Fruit fly (Drosophila melanogaster): ENCODE measurements around the gene Noc1.
A peak's percentile ranks its signal among the peaks of the same experiment; 100 is the strongest.

Gene Noc1

DNA sequence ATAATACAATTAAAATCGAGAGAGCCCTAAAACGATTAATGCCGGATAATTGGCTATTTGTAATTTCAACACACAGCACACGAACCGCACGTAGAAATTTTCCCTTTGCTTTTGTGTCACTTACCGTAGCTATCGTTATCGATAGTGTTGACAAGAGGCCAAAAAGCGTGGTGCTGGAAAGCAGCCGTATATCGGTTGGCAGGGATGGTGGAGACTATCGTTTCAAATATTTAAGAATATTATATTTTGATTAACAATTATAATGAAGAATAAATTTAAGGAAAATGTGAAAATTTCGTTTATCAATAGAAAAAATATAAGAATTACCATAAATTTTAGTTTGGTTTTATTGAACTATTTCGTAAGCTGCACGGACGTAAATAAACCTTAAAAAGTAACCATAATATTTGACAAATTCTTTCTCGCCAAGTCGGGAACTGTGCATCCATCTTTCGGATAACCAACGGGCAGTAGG lies 18.5 kb downstream of the Noc1 start, which contains the start of gene JIL-1 (continued):
- TF ChIP-seq CG4617 (GFP tag; optimal IDR thresholded peaks at IDR 0.05; ENCODE audit: borderline replicate concordance) (peak; percentile 9), CG7372 (GFP tag; IDR thresholded peaks at IDR 0.05) (peak; percentile 48; the same call in 1 of the 2 replicates), pb (GFP tag; optimal IDR thresholded peaks at IDR 0.05) (no peak), Mad (GFP tag; optimal IDR thresholded peaks at IDR 0.05) (peak; percentile 63), CG3838 (GFP tag; optimal IDR thresholded peaks at IDR 0.05) (no peak), tll (GFP tag; optimal IDR thresholded peaks at IDR 0.05) (no peak), ssp (GFP tag; IDR thresholded peaks at IDR 0.05) (peak; percentile 57), CG1024 (GFP tag; IDR thresholded peaks at IDR 0.05) (no peak; the same call in 1 of the 2 replicates), CG17328 (GFP tag; IDR thresholded peaks at IDR 0.05) (peak; percentile 64), Doc2 (GFP tag; IDR thresholded peaks at IDR 0.05) (no peak), sd (tag; optimal IDR thresholded peaks at IDR 0.05) (no peak), CG10366 (GFP tag; IDR thresholded peaks at IDR 0.05) (peak; percentile 65), Antp (GFP tag; optimal IDR thresholded peaks at IDR 0.05) (peak; percentile 31), HmgD (GFP tag; optimal IDR thresholded peaks at IDR 0.05) (no peak), CG10462 (GFP tag; optimal IDR thresholded peaks at IDR 0.05) (no peak), Drgx (GFP tag; IDR thresholded peaks at IDR 0.05) (peak; percentile 24; the same call in 1 of the 2 replicates), run (tag; optimal IDR thresholded peaks at IDR 0.05) (no peak), CG2199 (GFP tag; IDR thresholded peaks at IDR 0.05) (0 out of 3 replicates have a peak, but pooled peaks have one; percentile 26), CG4730 (GFP tag; IDR thresholded peaks at IDR 0.05) (peak; percentile 50), Gug (GFP tag; IDR thresholded peaks at IDR 0.05) (peak; percentile 80), CG7963 (GFP tag; IDR thresholded peaks at IDR 0.05; ENCODE audit: partially characterized antibody) (peak; percentile 79), nerfin-2 (GFP tag; IDR thresholded peaks at IDR 0.05; ENCODE audit: partially characterized antibody) (peak; percentile 80), Hey (tag; optimal IDR thresholded peaks at IDR 0.05) (no peak), tin (GFP tag; optimal IDR thresholded peaks at IDR 0.05) (peak; percentile 61), MESR4 (GFP tag; optimal IDR thresholded peaks at IDR 0.05) (peak; percentile 70), Hmx (GFP tag; optimal IDR thresholded peaks at IDR 0.05) (no peak), CG5180 (GFP tag; optimal IDR thresholded peaks at IDR 0.05) (no peak), Atf-2 (GFP tag; optimal IDR thresholded peaks at IDR 0.05) (no peak), zfh1 (GFP tag; IDR thresholded peaks at IDR 0.05) (peak; percentile 85; the same call in 2 of the 3 replicates), YL-1 (GFP tag; optimal IDR thresholded peaks at IDR 0.05) (no peak), Deaf1 (tag; optimal IDR thresholded peaks at IDR 0.05) (peak; percentile 6), dysf (GFP tag; IDR thresholded peaks at IDR 0.05) (peak; percentile 75), CG9609 (GFP tag; optimal IDR thresholded peaks at IDR 0.05) (peak; percentile 3), stc (GFP tag; IDR thresholded peaks at IDR 0.05) (peak; percentile 39; the same call in 1 of the 2 replicates), CG42726 (GFP tag; IDR thresholded peaks at IDR 0.05; ENCODE audit: partially characterized antibody) (peak; percentile 87), CG30403 (GFP tag; optimal IDR thresholded peaks at IDR 0.05) (peak; percentile 77), CG12659 (GFP tag; optimal IDR thresholded peaks at IDR 0.05) (peak; percentile 75), CG1647 (GFP tag; optimal IDR thresholded peaks at IDR 0.05) (no peak), wdn (GFP tag; IDR thresholded peaks at IDR 0.05) (peak; percentile 65), Xbp1 (GFP tag; optimal IDR thresholded peaks at IDR 0.05) (peak; percentile 76), CG4404 (GFP tag; IDR thresholded peaks at IDR 0.05) (peak; percentile 54; the same call in 1 of the 2 replicates), ems (GFP tag; optimal IDR thresholded peaks at IDR 0.05) (peak; percentile 51), az2 (GFP tag; optimal IDR thresholded peaks at IDR 0.05) (peak; percentile 48), CG11723 (GFP tag; optimal IDR thresholded peaks at IDR 0.05) (peak; percentile 50), cwo (GFP tag; optimal IDR thresholded peaks at IDR 0.05) (peak; percentile 17), aop (GFP tag; IDR thresholded peaks at IDR 0.05) (0 out of 2 replicates have a peak, but pooled peaks have one; percentile 39), Abd-B (GFP tag; optimal IDR thresholded peaks at IDR 0.05) (peak; percentile 26), en (GFP tag; optimal IDR thresholded peaks at IDR 0.05) (no peak), CTCF (GFP tag; optimal IDR thresholded peaks at IDR 0.05) (no peak), HLHmδ (GFP tag; optimal IDR thresholded peaks at IDR 0.05) (peak; percentile 10), CG12071 (GFP tag; optimal IDR thresholded peaks at IDR 0.05) (peak; percentile 14)
